Worm (Caenorhabditis elegans) whole organism, early embryonic: Measurements from ENCODE around the gene Y37H2A.11.

Source experiments
- B0310.2 ChIP-seq: sonication (generic microtip); optimal IDR thresholded peaks from 2 replicates; lab custom pipeline; 2016; ENCODE audit warnings: mild to moderate bottlenecking, missing genetic modification characterization, missing compliant biosample characterization
- ama-1 ChIP-seq: fragments of 150-350 bp; optimal IDR thresholded peaks from 2 replicates; lab custom pipeline; 2014
- ets-7 ChIP-seq: sonication (generic microtip); optimal IDR thresholded peaks from 2 replicates; lab custom pipeline; 2016; ENCODE audit warnings: missing genotype, missing genetic modification characterization, missing compliant biosample characterization
- pes-1 ChIP-seq: fragments of 200-800 bp; sonication (Bioruptor generic); IDR thresholded peaks from 2 replicates; pipeline ENCODE4 v1.3.6; 2022; ENCODE audit warnings: missing genetic modification reagents, missing genetic modification characterization, missing compliant biosample characterization
- scrt-1 ChIP-seq: fragments of 200-800 bp; sonication (Bioruptor generic); IDR thresholded peaks from 2 replicates; pipeline ENCODE4 v1.3.6; 2022; ENCODE audit warnings: missing genetic modification characterization, missing compliant biosample characterization
- tra-4 ChIP-seq: sonication (generic microtip); optimal IDR thresholded peaks from 2 replicates; lab custom pipeline; 2017; ENCODE audit warnings: missing genetic modification characterization, missing compliant biosample characterization

- TF ChIP-seq ama-1 (lab: Kevin White, UChicago) = no peak
- TF ChIP-seq pes-1 (GFP tag; lab: Robert Waterston, UW) = no peak
- no peak for TF ChIP-seq B0310.2 (tag; lab: Kevin White, UChicago)
- TF ChIP-seq tra-4 (tag; lab: Kevin White, UChicago) = no peak
- no peak for TF ChIP-seq ets-7 (tag; lab: Kevin White, UChicago)
- TF ChIP-seq scrt-1 = no peak
Measured at ce11 chrV:18143445-18143844, 2.2 kb downstream of the Y37H2A.11 start, which contains the start of gene Y37H2A.14.
